Worm (Caenorhabditis elegans) whole organism, L1 larva: ENCODE results near the gene Y45F10B.9.

Source experiments
- aly-2 ChIP-seq: fragments of 150-350 bp; optimal IDR thresholded peaks from 2 replicates; lab custom pipeline; 2014; ENCODE audit warnings: missing biosample characterization, missing genetic modification characterization
- ama-1 ChIP-seq: fragments of 150-350 bp; optimal IDR thresholded peaks from 2 replicates; lab custom pipeline; 2014
- ces-1 ChIP-seq: fragments of 150-350 bp; optimal IDR thresholded peaks from 2 replicates; lab custom pipeline; 2014; ENCODE audit warnings: missing biosample characterization, missing genetic modification reagents, missing genetic modification characterization
- lir-3 ChIP-seq: sonication (generic microtip); optimal IDR thresholded peaks from 2 replicates; lab custom pipeline; 2016; ENCODE audit warnings: mild to moderate bottlenecking, missing genetic modification characterization, moderate library complexity, missing compliant biosample characterization; ENCODE audit not compliant: poor library complexity
- lsy-2 ChIP-seq, 2 experiments: fragments of 150-350 bp; optimal IDR thresholded peaks; 2 replicates each; lab custom pipeline; 2014; ENCODE audit warnings: missing biosample characterization in 2 of 2, missing genetic modification characterization in 2 of 2
- nhr-12 ChIP-seq: sonication (generic microtip); optimal IDR thresholded peaks from 2 replicates; lab custom pipeline; 2017; ENCODE audit warnings: missing biosample characterization, missing genetic modification characterization
- nhr-77 ChIP-seq: fragments of 150-350 bp; optimal IDR thresholded peaks from 2 replicates; lab custom pipeline; 2014; ENCODE audit warnings: missing biosample characterization, missing genetic modification characterization

DNA sequence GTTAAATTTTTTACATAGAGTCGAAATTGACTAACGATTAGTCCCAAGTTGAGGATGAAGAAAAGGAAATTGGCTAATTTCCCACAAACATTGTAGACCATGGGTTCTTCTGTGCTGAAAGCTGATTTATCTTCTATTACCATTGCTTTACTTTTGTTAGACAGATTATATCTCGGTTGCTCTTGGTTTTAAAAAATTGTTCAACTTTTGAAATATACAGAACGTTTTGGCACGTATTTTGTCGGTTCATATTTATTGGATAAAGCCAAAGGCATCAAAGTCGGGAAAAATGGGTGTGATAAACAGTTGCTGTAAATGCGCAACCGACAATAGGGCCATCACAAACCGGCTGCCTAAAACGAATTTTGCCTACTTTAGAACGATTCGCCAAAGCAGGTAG, 6.1 kb downstream of the Y45F10B.9 start, which contains the start of gene tsp-5:
- TF ChIP-seq ces-1 (GFP tag; lab: Kevin White, UChicago) (no peak), lir-3 (tag; lab: Kevin White, UChicago) (no peak), nhr-12 (tag; lab: Kevin White, UChicago) (no peak), ama-1 (lab: Kevin White, UChicago) (no peak), aly-2 (tag; lab: Kevin White, UChicago) (no peak), lsy-2 (tag; optimal IDR thresholded peaks at IDR 0.05; lab: Kevin White, UChicago) (no peak), nhr-77 (tag; lab: Kevin White, UChicago) (no peak)
